Worm (Caenorhabditis elegans) whole organism, L2 larva: Measurements from ENCODE around the gene T19C3.2.

Experiments
- C34F6.9 ChIP-seq: fragments of 150-350 bp; optimal IDR thresholded peaks from 2 replicates; lab custom pipeline; 2014; ENCODE audit warnings: missing biosample characterization, missing genetic modification characterization
- F13H6.1 ChIP-seq: sonication (generic microtip); optimal IDR thresholded peaks from 2 replicates; lab custom pipeline; 2016; ENCODE audit warnings: missing genetic modification characterization, missing compliant biosample characterization
- R02D3.7 ChIP-seq: fragments of 150-350 bp; optimal IDR thresholded peaks from 2 replicates; lab custom pipeline; 2014; ENCODE audit warnings: missing biosample characterization, missing genetic modification characterization
- Y55F3AM.14 ChIP-seq: fragments of 200-800 bp; sonication (Bioruptor generic); optimal IDR thresholded peaks from 2 replicates; lab custom pipeline; 2018; ENCODE audit warnings: mild to moderate bottlenecking, missing genetic modification characterization, missing compliant biosample characterization
- ZK546.5 ChIP-seq: sonication (generic microtip); optimal IDR thresholded peaks from 2 replicates; lab custom pipeline; 2017; ENCODE audit warnings: missing biosample characterization, missing genetic modification characterization
- alr-1 ChIP-seq: fragments of 150-350 bp; optimal IDR thresholded peaks from 2 replicates; lab custom pipeline; 2014; ENCODE audit warnings: missing biosample characterization, missing genetic modification characterization
- aly-2 ChIP-seq: fragments of 150-350 bp; optimal IDR thresholded peaks from 2 replicates; lab custom pipeline; 2014; ENCODE audit warnings: missing biosample characterization, missing genetic modification characterization
- ama-1 ChIP-seq: fragments of 150-350 bp; optimal IDR thresholded peaks from 2 replicates; lab custom pipeline; 2018; ENCODE audit warnings: inconsistent platforms
- blmp-1 ChIP-seq: sonication (generic microtip); optimal IDR thresholded peaks from 2 replicates; lab custom pipeline; 2017; ENCODE audit warnings: missing genetic modification characterization, mild to moderate bottlenecking, missing compliant biosample characterization, antibody characterized with exemption, moderate library complexity; ENCODE audit not compliant: insufficient read depth
- ceh-16 ChIP-seq: fragments of 150-350 bp; optimal IDR thresholded peaks from 2 replicates; lab custom pipeline; 2014; ENCODE audit warnings: missing biosample characterization, missing genetic modification characterization
- ceh-82 ChIP-seq: fragments of 150-350 bp; optimal IDR thresholded peaks from 2 replicates; lab custom pipeline; 2014; ENCODE audit warnings: missing biosample characterization, missing genetic modification characterization
- crh-2 ChIP-seq: sonication (generic microtip); optimal IDR thresholded peaks from 2 replicates; lab custom pipeline; 2017; ENCODE audit warnings: missing biosample characterization, missing genetic modification characterization
- dmd-4 ChIP-seq: sonication (generic microtip); optimal IDR thresholded peaks from 2 replicates; lab custom pipeline; 2017; ENCODE audit warnings: missing biosample characterization, missing genetic modification characterization
- egl-27 ChIP-seq: sonication (generic microtip); optimal IDR thresholded peaks from 3 replicates; lab custom pipeline; 2017; ENCODE audit warnings: missing biosample characterization, missing genetic modification reagents, missing genetic modification characterization
- elt-3 ChIP-seq: sonication (generic microtip); optimal IDR thresholded peaks from 2 replicates; lab custom pipeline; 2017; ENCODE audit warnings: missing biosample characterization, missing genetic modification characterization
- fos-1 ChIP-seq: fragments of 150-350 bp; optimal IDR thresholded peaks from 2 replicates; lab custom pipeline; 2014; ENCODE audit warnings: missing biosample characterization, missing genetic modification characterization
- gmeb-1 ChIP-seq: fragments of 150-350 bp; optimal IDR thresholded peaks from 2 replicates; lab custom pipeline; 2014; ENCODE audit warnings: missing biosample characterization, missing genetic modification characterization
- lin-11 ChIP-seq: fragments of 150-350 bp; sonication (generic microtip); optimal IDR thresholded peaks from 2 replicates; lab custom pipeline; 2014; ENCODE audit warnings: missing biosample characterization, missing genetic modification characterization, inconsistent platforms, mixed read lengths
- lin-13 ChIP-seq: fragments of 150-350 bp; optimal IDR thresholded peaks from 2 replicates; lab custom pipeline; 2014; ENCODE audit warnings: missing biosample characterization, missing genetic modification reagents, missing genetic modification characterization
- lin-39 ChIP-seq: fragments of 150-350 bp; optimal IDR thresholded peaks from 2 replicates; lab custom pipeline; 2014; ENCODE audit warnings: missing biosample characterization, missing genetic modification reagents, missing genetic modification characterization
- lsy-2 ChIP-seq, 2 experiments: fragments of 150-350 bp in 1 of 2; sonication (generic microtip) in 1 of 2; optimal IDR thresholded peaks; 2 replicates each; lab custom pipeline; 2014 to 2017; ENCODE audit warnings: missing biosample characterization in 2 of 2, missing genetic modification characterization in 2 of 2
- mab-5 ChIP-seq: fragments of 150-350 bp; optimal IDR thresholded peaks from 2 replicates; lab custom pipeline; 2014; ENCODE audit warnings: missing biosample characterization, missing genetic modification characterization
- mdl-1 ChIP-seq, 2 experiments: fragments of 150-350 bp in 1 of 2; sonication (generic microtip) in 1 of 2; optimal IDR thresholded peaks; 2 replicates each; lab custom pipeline; 2017; ENCODE audit warnings: missing biosample characterization in 2 of 2, missing genetic modification characterization in 2 of 2
- nhr-10 ChIP-seq: sonication (generic microtip); optimal IDR thresholded peaks from 2 replicates; lab custom pipeline; 2017; ENCODE audit warnings: missing biosample characterization, missing genetic modification characterization
- nhr-11 ChIP-seq: fragments of 150-350 bp; optimal IDR thresholded peaks from 2 replicates; lab custom pipeline; 2014; ENCODE audit warnings: missing biosample characterization, missing genetic modification characterization
- nhr-12 ChIP-seq: fragments of 150-350 bp; optimal IDR thresholded peaks from 2 replicates; lab custom pipeline; 2014; ENCODE audit warnings: missing biosample characterization, missing genetic modification characterization
- nhr-129 ChIP-seq: fragments of 150-350 bp; optimal IDR thresholded peaks from 2 replicates; lab custom pipeline; 2014; ENCODE audit warnings: missing biosample characterization, missing genetic modification characterization
- nhr-21 ChIP-seq: fragments of 150-350 bp; optimal IDR thresholded peaks from 2 replicates; lab custom pipeline; 2014; ENCODE audit warnings: missing biosample characterization, missing genetic modification characterization
- nhr-237 ChIP-seq: fragments of 150-350 bp; optimal IDR thresholded peaks from 2 replicates; lab custom pipeline; 2014; ENCODE audit warnings: missing biosample characterization, missing genetic modification characterization
- nhr-25 ChIP-seq: fragments of 150-350 bp; sonication (generic microtip); optimal IDR thresholded peaks from 3 replicates; lab custom pipeline; 2014; ENCODE audit warnings: missing biosample characterization, missing genetic modification characterization
- nhr-6 ChIP-seq: fragments of 150-350 bp; optimal IDR thresholded peaks from 2 replicates; lab custom pipeline; 2014; ENCODE audit warnings: missing biosample characterization, missing genetic modification characterization
- nhr-77 ChIP-seq: fragments of 150-350 bp; optimal IDR thresholded peaks from 2 replicates; lab custom pipeline; 2014; ENCODE audit warnings: missing biosample characterization, missing genetic modification characterization
- peb-1 ChIP-seq: fragments of 150-350 bp; optimal IDR thresholded peaks from 2 replicates; lab custom pipeline; 2014; ENCODE audit warnings: missing biosample characterization, missing genetic modification characterization
- sem-4 ChIP-seq: fragments of 150-350 bp; optimal IDR thresholded peaks from 2 replicates; lab custom pipeline; 2014; ENCODE audit warnings: missing biosample characterization, missing genetic modification reagents, missing genetic modification characterization
- skn-1 ChIP-seq: sonication (generic microtip); optimal IDR thresholded peaks from 2 replicates; lab custom pipeline; 2017; ENCODE audit warnings: missing biosample characterization, missing genetic modification characterization
- sma-3 ChIP-seq: sonication (generic microtip); optimal IDR thresholded peaks from 2 replicates; lab custom pipeline; 2016; ENCODE audit warnings: missing genetic modification reagents, missing genetic modification characterization, missing compliant biosample characterization
- sma-9 ChIP-seq, 2 experiments: fragments of 150-350 bp in 1 of 2; sonication (generic microtip) in 1 of 2; optimal IDR thresholded peaks; 2 replicates each; lab custom pipeline; 2014 to 2016; ENCODE audit warnings: missing genetic modification characterization in 2 of 2, mild to moderate bottlenecking in 1 of 2, missing biosample characterization in 1 of 2, missing compliant biosample characterization in 1 of 2, missing genetic modification reagents in 1 of 2, moderate library complexity in 1 of 2
- snpc-4 ChIP-seq: fragments of 150-350 bp; optimal IDR thresholded peaks from 2 replicates; lab custom pipeline; 2014; ENCODE audit warnings: missing biosample characterization, missing genetic modification characterization
- unc-39 ChIP-seq: fragments of 150-350 bp; optimal IDR thresholded peaks from 2 replicates; lab custom pipeline; 2014; ENCODE audit warnings: missing biosample characterization, missing genetic modification characterization
- unc-55 ChIP-seq: fragments of 150-350 bp; sonication (generic microtip); optimal IDR thresholded peaks from 3 replicates; lab custom pipeline; 2014; ENCODE audit warnings: missing biosample characterization, missing genetic modification reagents, missing genetic modification characterization
- unc-62 ChIP-seq: fragments of 150-350 bp; optimal IDR thresholded peaks from 2 replicates; lab custom pipeline; 2014; ENCODE audit warnings: missing biosample characterization, missing genetic modification reagents, missing genetic modification characterization
- zag-1 ChIP-seq: fragments of 150-350 bp; optimal IDR thresholded peaks from 2 replicates; lab custom pipeline; 2014; ENCODE audit warnings: missing biosample characterization, missing genetic modification characterization
- ztf-1 ChIP-seq: fragments of 200-800 bp; sonication (Bioruptor generic); conservative IDR thresholded peaks from 2 replicates; pipeline ENCODE4 v1.3.6; 2022; ENCODE audit warnings: missing genetic modification characterization, missing compliant biosample characterization
- ztf-11 ChIP-seq: sonication (generic microtip); optimal IDR thresholded peaks from 2 replicates; lab custom pipeline; 2017; ENCODE audit warnings: missing biosample characterization, missing genetic modification characterization
- ztf-4 ChIP-seq: fragments of 150-350 bp; optimal IDR thresholded peaks from 2 replicates; lab custom pipeline; 2014; ENCODE audit warnings: missing biosample characterization, missing genetic modification characterization

T19C3.2 gene

ce11 chrIII:627838-628237 is 10.5 kb upstream of the T19C3.2 start, which contains the start of gene T19C3.5:
T19C3.5 (minus strand) TSS chrIII:627938.
- no peak for TF ChIP-seq sem-4
- TF ChIP-seq lsy-2 (tag; optimal IDR thresholded peaks at IDR 0.05; lab: Kevin White, UChicago), result no peak
- no peak for TF ChIP-seq nhr-10
- TF ChIP-seq zag-1 (tag; lab: Kevin White, UChicago), result no peak
- no peak for TF ChIP-seq snpc-4 (tag; lab: Kevin White, UChicago)
- TF ChIP-seq aly-2, result no peak
- no peak for TF ChIP-seq gmeb-1 (tag; lab: Kevin White, UChicago)
- TF ChIP-seq ceh-16, result no peak
- TF ChIP-seq sma-9 (GFP tag; optimal IDR thresholded peaks at IDR 0.05; lab: Kevin White, UChicago), result no peak
- no peak for TF ChIP-seq sma-9 (tag; optimal IDR thresholded peaks at IDR 0.05; lab: Kevin White, UChicago)
- no peak for TF ChIP-seq alr-1 (tag; lab: Kevin White, UChicago)
- TF ChIP-seq nhr-21 (tag; lab: Kevin White, UChicago), result no peak
- TF ChIP-seq unc-39 (tag; lab: Kevin White, UChicago), result no peak
- TF ChIP-seq ztf-11, result no peak
- TF ChIP-seq mdl-1 (tag; optimal IDR thresholded peaks at IDR 0.05; lab: Kevin White, UChicago), result no peak
- TF ChIP-seq lin-11 (tag; lab: Kevin White, UChicago), result no peak
- no peak for TF ChIP-seq elt-3
- TF ChIP-seq R02D3.7, result no peak
- TF ChIP-seq F13H6.1 (tag; lab: Kevin White, UChicago), result no peak
- TF ChIP-seq unc-55 (GFP tag; lab: Kevin White, UChicago), result no peak

- TF ChIP-seq ZK546.5 (tag; lab: Kevin White, UChicago), result no peak
Observed at ce11 chrIII:626091-626490, 8.7 kb upstream of the T19C3.2 start.

ce11 chrIII:623754-624153 is 6.4 kb upstream of the T19C3.2 start:
- peak; percentile 59 for TF ChIP-seq Y55F3AM.14 (GFP tag; lab: Kevin White, UChicago)
- TF ChIP-seq egl-27 (tag; lab: Kevin White, UChicago), result peak; percentile 67
- peak; percentile 95 for TF ChIP-seq C34F6.9 (tag; lab: Kevin White, UChicago)
- no peak for TF ChIP-seq ceh-16
- peak; percentile 65 for TF ChIP-seq alr-1 (tag; lab: Kevin White, UChicago)
- peak; percentile 73 for TF ChIP-seq gmeb-1 (tag; lab: Kevin White, UChicago)
- peak; percentile 92 for TF ChIP-seq nhr-129 (tag; lab: Kevin White, UChicago)
- TF ChIP-seq F13H6.1 (tag; lab: Kevin White, UChicago), result peak; percentile 95
- no peak for TF ChIP-seq skn-1 (tag; lab: Kevin White, UChicago)
- TF ChIP-seq ztf-4 (tag; lab: Kevin White, UChicago), result peak; percentile 60
- peak; percentile 83 for TF ChIP-seq sma-3 (GFP tag; lab: Kevin White, UChicago)
- TF ChIP-seq nhr-6 (tag; lab: Kevin White, UChicago), result peak; percentile 30
- peak; percentile 51 for TF ChIP-seq sem-4
- no peak for TF ChIP-seq nhr-77 (tag; lab: Kevin White, UChicago)
- peak; percentile 88 for TF ChIP-seq unc-55 (GFP tag; lab: Kevin White, UChicago)
- TF ChIP-seq ztf-1, result no peak
- peak; percentile 84 for TF ChIP-seq nhr-21 (tag; lab: Kevin White, UChicago)
- TF ChIP-seq nhr-10, result no peak
- peak; percentile 85 for TF ChIP-seq lin-11 (tag; lab: Kevin White, UChicago)
- no peak for TF ChIP-seq ZK546.5 (tag; lab: Kevin White, UChicago)
- peak; percentile 40 to 84 for TF ChIP-seq mdl-1 (tag; optimal IDR thresholded peaks at IDR 0.05; lab: Kevin White, UChicago)
- peak; percentile 77 for TF ChIP-seq nhr-25 (tag; lab: Kevin White, UChicago)
- TF ChIP-seq lsy-2 (tag; optimal IDR thresholded peaks at IDR 0.05; lab: Kevin White, UChicago), result peak in 1 of 2 experiments; percentile 86
- peak; percentile 22 for TF ChIP-seq ama-1
- TF ChIP-seq nhr-11 (tag; lab: Kevin White, UChicago), result no peak
- TF ChIP-seq crh-2 (tag; lab: Kevin White, UChicago), result peak; percentile 92
- TF ChIP-seq snpc-4 (tag; lab: Kevin White, UChicago), result peak; percentile 65
- no peak for TF ChIP-seq nhr-12
- no peak for TF ChIP-seq ceh-82 (tag; lab: Kevin White, UChicago)
- TF ChIP-seq blmp-1 (tag; lab: Kevin White, UChicago), result peak; percentile 24
- TF ChIP-seq R02D3.7, result no peak
- peak; percentile 92 for TF ChIP-seq sma-9 (GFP tag; optimal IDR thresholded peaks at IDR 0.05; lab: Kevin White, UChicago)
- TF ChIP-seq sma-9 (tag; optimal IDR thresholded peaks at IDR 0.05; lab: Kevin White, UChicago), result no peak
- TF ChIP-seq dmd-4 (tag; lab: Kevin White, UChicago), result no peak
- peak; percentile 69 for TF ChIP-seq mab-5 (tag; lab: Kevin White, UChicago)
- TF ChIP-seq lin-13 (GFP tag; lab: Kevin White, UChicago), result peak; percentile 77
- no peak for TF ChIP-seq lin-39 (tag; lab: Kevin White, UChicago)
- TF ChIP-seq fos-1 (tag; lab: Kevin White, UChicago), result peak; percentile 99
- peak; percentile 86 for TF ChIP-seq zag-1 (tag; lab: Kevin White, UChicago)
- no peak for TF ChIP-seq unc-62 (GFP tag; lab: Kevin White, UChicago)
- TF ChIP-seq peb-1 (tag; lab: Kevin White, UChicago), result peak; percentile 94
- TF ChIP-seq nhr-237 (tag; lab: Kevin White, UChicago), result no peak
- TF ChIP-seq, all 48 proteins: peak for 27
